Worm (Caenorhabditis elegans) whole organism, L4 larva: ENCODE results near the gene hlh-26.

ENCODE experiments used
- ces-1 ChIP-seq: fragments of 150-350 bp; sonication (generic microtip); optimal IDR thresholded peaks from 4 replicates; lab custom pipeline; 2014; ENCODE audit warnings: missing biosample characterization, missing genetic modification reagents, missing genetic modification characterization
- fkh-10 ChIP-seq: fragments of 150-350 bp; optimal IDR thresholded peaks from 2 replicates; lab custom pipeline; 2014; ENCODE audit warnings: missing biosample characterization, missing genetic modification reagents, missing genetic modification characterization
- lin-39 ChIP-seq: fragments of 150-350 bp; optimal IDR thresholded peaks from 2 replicates; lab custom pipeline; 2014; ENCODE audit warnings: missing biosample characterization, missing genetic modification reagents, missing genetic modification characterization
- mxl-2 ChIP-seq: fragments of 200-800 bp; sonication (Bioruptor generic); conservative IDR thresholded peaks from 2 replicates; pipeline ENCODE4 v1.3.6; 2022; ENCODE audit warnings: missing genetic modification reagents, missing genetic modification characterization, missing compliant biosample characterization
- nhr-237 ChIP-seq: sonication (generic microtip); optimal IDR thresholded peaks from 2 replicates; lab custom pipeline; 2017; ENCODE audit warnings: missing biosample characterization, missing genetic modification characterization
- nhr-48 ChIP-seq: sonication (generic microtip); optimal IDR thresholded peaks from 2 replicates; lab custom pipeline; 2016; ENCODE audit warnings: mild to moderate bottlenecking, missing genetic modification characterization, missing compliant biosample characterization
- pha-4 ChIP-seq, 2 experiments: fragments of 150-350 bp in 1 of 2; fragments of 200-800 bp in 1 of 2; sonication (Bioruptor generic) in 1 of 2; IDR thresholded peaks in 1 of 2; optimal IDR thresholded peaks in 1 of 2; 2 replicates each; pipeline versions ENCODE4 v1.3.6 to Lab custom; 2014 to 2022; ENCODE audit warnings: missing genetic modification characterization in 2 of 2, missing genetic modification reagents in 2 of 2, missing biosample characterization in 1 of 2, missing compliant biosample characterization in 1 of 2

ce11 chrII:5521411-5521810 lies 12.1 kb downstream of the hlh-26 start, which contains the start of gene ZK177.12:
- TF ChIP-seq nhr-237 (tag; lab: Kevin White, UChicago) (no peak), fkh-10 (no peak), ces-1 (GFP tag; lab: Kevin White, UChicago) (no peak), pha-4 (GFP tag; IDR thresholded peaks at IDR 0.05; lab: Robert Waterston, UW) (no peak), pha-4 (tag; optimal IDR thresholded peaks at IDR 0.05; lab: Kevin White, UChicago) (no peak), mxl-2 (GFP tag; lab: Robert Waterston, UW) (no peak), nhr-48 (tag; lab: Kevin White, UChicago) (no peak), lin-39 (tag; lab: Kevin White, UChicago) (no peak)
